Fruit fly (Drosophila melanogaster) whole organism, prepupa: ENCODE results near the gene CG42729.

ENCODE experiments used
- CG34406 ChIP-seq: fragments of 200-800 bp; sonication (Bioruptor generic); optimal IDR thresholded peaks from 3 replicates; lab custom pipeline; 2016; ENCODE audit warnings: missing biosample characterization, missing genetic modification characterization
- CG3919 ChIP-seq: fragments of 200-800 bp; sonication (Bioruptor generic); optimal IDR thresholded peaks from 3 replicates; lab custom pipeline; 2016; ENCODE audit warnings: missing biosample characterization, missing genetic modification characterization
- CG8119 ChIP-seq: fragments of 200-800 bp; sonication (Bioruptor generic); IDR thresholded peaks from 3 replicates; pipeline ENCODE4 v1.3.6; 2022; ENCODE audit warnings: missing biosample characterization, missing genetic modification characterization
- OdsH ChIP-seq: fragments of 200-800 bp; sonication (Bioruptor generic); optimal IDR thresholded peaks from 3 replicates; lab custom pipeline; 2016; ENCODE audit warnings: missing biosample characterization, missing genetic modification characterization
- Sox15 ChIP-seq: fragments of 200-800 bp; sonication (Bioruptor generic); optimal IDR thresholded peaks from 3 replicates; lab custom pipeline; 2016; ENCODE audit warnings: missing biosample characterization, missing genetic modification characterization
- acj6 ChIP-seq: fragments of 200-800 bp; sonication (Bioruptor generic); optimal IDR thresholded peaks from 3 replicates; lab custom pipeline; 2016; ENCODE audit warnings: missing biosample characterization, missing genetic modification characterization
- eg ChIP-seq: fragments of 200-800 bp; sonication (Bioruptor generic); IDR thresholded peaks from 3 replicates; pipeline ENCODE4 v1.3.6; 2022; ENCODE audit warnings: missing biosample characterization, missing genetic modification characterization
- fd85E ChIP-seq: fragments of 200-800 bp; sonication (Bioruptor generic); optimal IDR thresholded peaks from 3 replicates; lab custom pipeline; 2016; ENCODE audit warnings: missing biosample characterization, missing genetic modification characterization
- lz ChIP-seq: fragments of 200-800 bp; sonication (Bioruptor generic); optimal IDR thresholded peaks from 3 replicates; lab custom pipeline; 2016; ENCODE audit warnings: missing biosample characterization, missing genetic modification characterization
- net ChIP-seq: fragments of 200-800 bp; sonication (Bioruptor generic); optimal IDR thresholded peaks from 3 replicates; lab custom pipeline; 2016; ENCODE audit warnings: missing biosample characterization, missing genetic modification characterization

dm6 chr3L:15528096-15528495 lies 780 bp upstream of the CG42729 start, which contains the start of gene CG42728:
- TF ChIP-seq eg (GFP tag; lab: Robert Waterston, UW) (no peak), CG34406 (GFP tag; lab: Kevin White, UChicago) (no peak), Sox15 (no peak), OdsH (no peak), acj6 (GFP tag; lab: Kevin White, UChicago) (no peak), fd85E (GFP tag; lab: Kevin White, UChicago) (no peak), net (no peak), CG8119 (GFP tag; lab: Robert Waterston, UW) (no peak), CG3919 (GFP tag; lab: Kevin White, UChicago) (no peak), lz (GFP tag; lab: Kevin White, UChicago) (no peak)
